Fruit fly (Drosophila melanogaster) whole organism, embryonic: ENCODE data around the gene GC.

Source experiments
- ATbp ChIP-seq: fragments of 200-800 bp; sonication (Bioruptor generic); optimal IDR thresholded peaks from 2 replicates; lab custom pipeline; 2017; ENCODE audit warnings: missing biosample characterization, mild to moderate bottlenecking, missing genetic modification characterization, missing genetic modification reagents
- CG10462 ChIP-seq: fragments of 200-800 bp; sonication (Bioruptor generic); optimal IDR thresholded peaks from 2 replicates; lab custom pipeline; 2016; ENCODE audit warnings: missing biosample characterization, missing genetic modification characterization
- CG1647 ChIP-seq: fragments of 200-800 bp; sonication (Bioruptor generic); optimal IDR thresholded peaks from 3 replicates; lab custom pipeline; 2016; ENCODE audit warnings: missing biosample characterization, missing genetic modification characterization
- CG18476 ChIP-seq: fragments of 200-800 bp; sonication (Bioruptor generic); optimal IDR thresholded peaks from 2 replicates; lab custom pipeline; 2016; ENCODE audit warnings: missing biosample characterization, mild to moderate bottlenecking, missing genetic modification characterization
- CG33557 ChIP-seq: fragments of 200-800 bp; sonication (Bioruptor generic); optimal IDR thresholded peaks from 2 replicates; lab custom pipeline; 2019; ENCODE audit warnings: missing biosample characterization, mild to moderate bottlenecking, missing genetic modification characterization, moderate library complexity
- CG3407 ChIP-seq: fragments of 200-800 bp; sonication (Bioruptor generic); optimal IDR thresholded peaks from 2 replicates; lab custom pipeline; 2018; ENCODE audit warnings: missing biosample characterization, mild to moderate bottlenecking, missing genetic modification characterization
- Dip2 ChIP-seq: fragments of 200-800 bp; sonication (Bioruptor generic); IDR thresholded peaks from 2 replicates; pipeline ENCODE4 v1.3.6; 2022; ENCODE audit warnings: missing biosample characterization, missing genetic modification characterization
- jumu ChIP-seq: fragments of 200-800 bp; sonication (Bioruptor generic); optimal IDR thresholded peaks from 3 replicates; lab custom pipeline; 2016; ENCODE audit warnings: missing biosample characterization, missing genetic modification characterization

DNA sequence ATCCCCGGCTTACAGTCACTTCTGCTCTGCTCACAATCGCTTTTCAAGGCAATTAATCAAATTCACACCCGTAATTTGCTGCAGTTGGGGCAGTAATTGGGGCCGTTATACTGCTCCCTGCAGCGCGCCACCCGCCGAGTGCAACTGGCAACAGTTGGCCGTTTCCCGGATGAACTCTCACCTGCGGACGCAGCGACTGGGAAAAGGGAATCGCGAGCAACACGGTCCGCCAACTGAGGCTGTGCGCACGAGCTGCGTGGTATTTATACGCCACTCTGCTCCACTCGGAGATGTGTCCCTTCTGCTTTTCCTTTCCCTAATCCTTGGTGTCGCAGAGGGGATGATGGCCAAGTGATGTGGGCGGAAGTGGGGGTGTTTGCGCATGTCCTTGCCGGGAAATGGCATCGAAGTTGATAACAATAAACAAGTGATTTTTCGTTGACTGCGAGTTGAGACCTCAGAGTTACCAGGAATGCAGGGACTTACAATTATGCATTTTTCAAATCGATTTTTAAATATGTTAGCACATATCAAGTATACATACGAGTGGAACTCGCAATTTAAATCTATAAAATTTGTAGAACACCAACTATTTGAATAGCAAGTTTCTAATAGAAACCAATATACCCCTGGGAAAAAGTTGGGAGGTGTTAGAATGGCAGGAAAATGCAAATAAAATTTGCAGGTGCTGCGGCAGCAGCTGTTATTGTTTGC is at the start of gene GC:
- TF ChIP-seq CG10462 (GFP tag; lab: Kevin White, UChicago) = no peak
- no peak for TF ChIP-seq CG33557 (GFP tag; lab: Kevin White, UChicago)
- no peak for TF ChIP-seq CG1647 (GFP tag; lab: Kevin White, UChicago)
- no peak for TF ChIP-seq ATbp
- no peak for TF ChIP-seq CG3407 (GFP tag; lab: Kevin White, UChicago)
- no peak for TF ChIP-seq jumu
- no peak for TF ChIP-seq CG18476 (GFP tag; lab: Kevin White, UChicago)
- TF ChIP-seq Dip2 = no peak
